Fruit fly (Drosophila melanogaster) whole organism, embryonic: ENCODE data around the gene Nup98-96.

Experiments
- Ada2b ChIP-seq: fragments of 200-800 bp; sonication (Bioruptor generic); IDR thresholded peaks from 2 replicates; pipeline ENCODE4 v1.3.6; 2022; ENCODE audit warnings: missing biosample characterization, missing genetic modification characterization
- Bdp1 ChIP-seq: fragments of 200-800 bp; sonication (Bioruptor generic); optimal IDR thresholded peaks from 3 replicates; lab custom pipeline; 2016; ENCODE audit warnings: missing biosample characterization, missing genetic modification characterization
- CG11247 ChIP-seq: fragments of 200-800 bp; sonication (Bioruptor generic); IDR thresholded peaks from 2 replicates; pipeline ENCODE4 v1.3.6; 2022; ENCODE audit warnings: missing biosample characterization, missing genetic modification characterization
- CG11456 ChIP-seq: fragments of 200-800 bp; sonication (Bioruptor generic); IDR thresholded peaks from 3 replicates; pipeline ENCODE4 v1.3.6; 2022; ENCODE audit warnings: missing biosample characterization, missing genetic modification characterization
- CG11504 ChIP-seq: fragments of 200-800 bp; sonication (Bioruptor generic); optimal IDR thresholded peaks from 3 replicates; lab custom pipeline; 2019; ENCODE audit warnings: missing biosample characterization, mild to moderate bottlenecking, missing genetic modification characterization, moderate library complexity
- CG12155 ChIP-seq: fragments of 200-800 bp; sonication (Bioruptor generic); optimal IDR thresholded peaks from 3 replicates; lab custom pipeline; 2016; ENCODE audit warnings: missing biosample characterization, missing genetic modification characterization
- CG12219 ChIP-seq: fragments of 200-800 bp; sonication (Bioruptor generic); optimal IDR thresholded peaks from 3 replicates; lab custom pipeline; 2018; ENCODE audit warnings: missing biosample characterization, mild to moderate bottlenecking, missing genetic modification characterization
- CG13287 ChIP-seq: fragments of 200-800 bp; sonication (Bioruptor generic); IDR thresholded peaks from 2 replicates; pipeline ENCODE4 v1.3.6; 2022; ENCODE audit warnings: missing biosample characterization, missing genetic modification characterization; ENCODE audit not compliant: partially characterized antibody
- CG14050 ChIP-seq: fragments of 200-800 bp; sonication (Bioruptor generic); IDR thresholded peaks from 3 replicates; pipeline ENCODE4 v1.3.6; 2022; ENCODE audit warnings: missing biosample characterization, missing genetic modification characterization
- CG15696 ChIP-seq: fragments of 200-800 bp; sonication (Bioruptor generic); optimal IDR thresholded peaks from 2 replicates; lab custom pipeline; 2019; ENCODE audit warnings: missing biosample characterization, mild to moderate bottlenecking, missing genetic modification characterization, moderate library complexity
- CG16815 ChIP-seq: fragments of 200-800 bp; sonication (Bioruptor generic); optimal IDR thresholded peaks from 3 replicates; lab custom pipeline; 2017; ENCODE audit warnings: missing biosample characterization, mild to moderate bottlenecking, missing genetic modification characterization
- CG18011 ChIP-seq: fragments of 200-800 bp; sonication (Bioruptor generic); optimal IDR thresholded peaks from 2 replicates; lab custom pipeline; 2017; ENCODE audit warnings: missing biosample characterization, missing genetic modification characterization, mild to moderate bottlenecking, moderate library complexity, missing genotype
- CG2116 ChIP-seq: fragments of 200-800 bp; sonication (Bioruptor generic); optimal IDR thresholded peaks from 3 replicates; lab custom pipeline; 2018; ENCODE audit warnings: missing biosample characterization, mild to moderate bottlenecking, missing genetic modification characterization
- CG4730 ChIP-seq: fragments of 200-800 bp; sonication (Bioruptor generic); IDR thresholded peaks from 2 replicates; pipeline ENCODE4 v1.3.6; 2022; ENCODE audit warnings: missing biosample characterization, missing genetic modification characterization
- CG8944 ChIP-seq: fragments of 200-800 bp; sonication (Bioruptor generic); optimal IDR thresholded peaks from 3 replicates; lab custom pipeline; 2016; ENCODE audit warnings: missing biosample characterization, missing genetic modification characterization
- Dfd ChIP-seq, 2 experiments: fragments of >200 bp; optimal IDR thresholded peaks; 2 replicates each; lab custom pipeline; 2017; ENCODE audit warnings: missing biosample characterization in 2 of 2, missing genetic modification characterization in 2 of 2
- Dp ChIP-seq: fragments of 200-800 bp; sonication (Bioruptor generic); optimal IDR thresholded peaks from 2 replicates; lab custom pipeline; 2018; ENCODE audit warnings: missing biosample characterization, mild to moderate bottlenecking, missing genetic modification characterization, moderate library complexity
- Dref ChIP-seq: fragments of 200-800 bp; sonication (Bioruptor generic); IDR thresholded peaks from 2 replicates; pipeline ENCODE4 v1.3.6; 2022; ENCODE audit warnings: missing biosample characterization, missing genetic modification characterization
- Elba2 ChIP-seq: fragments of 200-800 bp; sonication (Bioruptor generic); optimal IDR thresholded peaks from 3 replicates; lab custom pipeline; 2016; ENCODE audit warnings: missing biosample characterization, missing genetic modification characterization
- Ets65A ChIP-seq: fragments of 200-800 bp; sonication (Bioruptor generic); peaks from one replicate; lab custom pipeline; 2016; ENCODE audit warnings: missing biosample characterization, missing genetic modification characterization
- Ets97D ChIP-seq: fragments of 200-800 bp; sonication (Bioruptor generic); optimal IDR thresholded peaks from 3 replicates; lab custom pipeline; 2016; ENCODE audit warnings: missing biosample characterization, missing genetic modification characterization
- Hand ChIP-seq: fragments of 200-800 bp; sonication (Bioruptor generic); optimal IDR thresholded peaks from 2 replicates; lab custom pipeline; 2017; ENCODE audit warnings: mild to moderate bottlenecking, missing biosample characterization, missing genetic modification reagents, missing genetic modification characterization
- NC2α ChIP-seq: fragments of 200-800 bp; sonication (Bioruptor generic); optimal IDR thresholded peaks from 2 replicates; lab custom pipeline; 2016; ENCODE audit warnings: missing biosample characterization, missing genetic modification characterization
- Opbp ChIP-seq: fragments of 200-800 bp; sonication (Bioruptor generic); IDR thresholded peaks from 3 replicates; pipeline ENCODE4 v1.3.6; 2022; ENCODE audit warnings: missing biosample characterization, missing genetic modification characterization; ENCODE audit not compliant: partially characterized antibody
- Pdp1 ChIP-seq, 2 experiments: fragments of 200-800 bp; sonication (Bioruptor generic); optimal IDR thresholded peaks; 3 replicates each; lab custom pipeline; 2016; ENCODE audit warnings: missing biosample characterization in 2 of 2, missing genetic modification characterization in 2 of 2, mild to moderate bottlenecking in 1 of 2, moderate library complexity in 1 of 2
- Trl ChIP-seq, 3 experiments: fragments of >200 bp in 2 of 3; fragments of 200-800 bp in 1 of 3; sonication (Bioruptor generic) in 1 of 3; optimal IDR thresholded peaks; 2 replicates in 1 of 3; 3 replicates in 2 of 3; lab custom pipeline; 2016 to 2017; ENCODE audit warnings: missing biosample characterization in 1 of 3, missing genetic modification characterization in 1 of 3
- Usf ChIP-seq: fragments of 200-800 bp; sonication (Bioruptor generic); optimal IDR thresholded peaks from 2 replicates; lab custom pipeline; 2017; ENCODE audit warnings: missing genotype, missing biosample characterization, missing genetic modification characterization
- amos ChIP-seq: fragments of 200-800 bp; sonication (Bioruptor generic); IDR thresholded peaks from 2 replicates; pipeline ENCODE4 v1.3.6; 2022; ENCODE audit warnings: missing biosample characterization, missing genetic modification characterization; ENCODE audit not compliant: partially characterized antibody
- bab2 ChIP-seq: fragments of 200-800 bp; sonication (Bioruptor generic); optimal IDR thresholded peaks from 2 replicates; lab custom pipeline; 2016; ENCODE audit warnings: missing biosample characterization, missing genetic modification characterization
- corto ChIP-seq: fragments of 200-800 bp; sonication (Bioruptor generic); optimal IDR thresholded peaks from 2 replicates; lab custom pipeline; 2016; ENCODE audit warnings: missing biosample characterization, mild to moderate bottlenecking, missing genetic modification characterization, moderate library complexity
- croc ChIP-seq: fragments of 200-800 bp; sonication (Bioruptor generic); conservative IDR thresholded peaks from 3 replicates; pipeline ENCODE4 v1.3.6; 2022; ENCODE audit warnings: missing biosample characterization, missing genetic modification characterization
- crol ChIP-seq: fragments of 200-800 bp; sonication (Bioruptor generic); IDR thresholded peaks from 2 replicates; pipeline ENCODE4 v1.3.6; 2022; ENCODE audit warnings: missing biosample characterization, missing genetic modification characterization
- dimm ChIP-seq: fragments of 200-800 bp; sonication (Bioruptor generic); IDR thresholded peaks from 2 replicates; pipeline ENCODE4 v1.3.6; 2022; ENCODE audit warnings: missing biosample characterization, missing genetic modification characterization
- dm ChIP-seq: fragments of 200-800 bp; sonication (Bioruptor generic); optimal IDR thresholded peaks from 3 replicates; lab custom pipeline; 2016; ENCODE audit warnings: missing biosample characterization, missing genetic modification characterization
- gcm2 ChIP-seq: fragments of 200-800 bp; sonication (Bioruptor generic); optimal IDR thresholded peaks from 2 replicates; lab custom pipeline; 2016; ENCODE audit warnings: missing biosample characterization, missing genetic modification characterization
- her ChIP-seq: fragments of 200-800 bp; sonication (Bioruptor generic); optimal IDR thresholded peaks from 2 replicates; lab custom pipeline; 2016; ENCODE audit warnings: missing biosample characterization, missing genetic modification characterization
- kah ChIP-seq: fragments of 200-800 bp; sonication (Bioruptor generic); optimal IDR thresholded peaks from 2 replicates; lab custom pipeline; 2018; ENCODE audit warnings: missing biosample characterization, mild to moderate bottlenecking, missing genetic modification characterization
- ken ChIP-seq: fragments of 200-800 bp; sonication (Bioruptor generic); IDR thresholded peaks from 3 replicates; pipeline ENCODE4 v1.3.6; 2022; ENCODE audit warnings: missing biosample characterization, missing genetic modification characterization
- lab ChIP-seq: fragments of 200-800 bp; sonication (Bioruptor generic); optimal IDR thresholded peaks from 3 replicates; lab custom pipeline; 2017; ENCODE audit warnings: missing biosample characterization, missing genetic modification characterization, mild to moderate bottlenecking, moderate library complexity, missing genetic modification reagents
- maf-S ChIP-seq: fragments of 200-800 bp; sonication (Bioruptor generic); optimal IDR thresholded peaks from 2 replicates; lab custom pipeline; 2016; ENCODE audit warnings: missing biosample characterization, missing genetic modification characterization
- onecut ChIP-seq: fragments of 200-800 bp; sonication (Bioruptor generic); IDR thresholded peaks from 2 replicates; pipeline ENCODE4 v1.3.6; 2022; ENCODE audit warnings: missing biosample characterization, missing genetic modification characterization
- salm ChIP-seq: fragments of 200-800 bp; sonication (Bioruptor generic); optimal IDR thresholded peaks from 2 replicates; lab custom pipeline; 2018; ENCODE audit warnings: missing biosample characterization, mild to moderate bottlenecking, missing genetic modification characterization
- seq ChIP-seq: fragments of 200-800 bp; sonication (Bioruptor generic); IDR thresholded peaks from 2 replicates; pipeline ENCODE4 v1.3.6; 2022; ENCODE audit warnings: missing biosample characterization, missing genetic modification characterization
- sisA ChIP-seq: fragments of 200-800 bp; sonication (Bioruptor generic); IDR thresholded peaks from 2 replicates; pipeline ENCODE4 v1.3.6; 2022; ENCODE audit warnings: missing biosample characterization, missing genetic modification characterization
- so ChIP-seq: fragments of 200-800 bp; sonication (Bioruptor generic); IDR thresholded peaks from 3 replicates; pipeline ENCODE4 v1.3.6; 2022; ENCODE audit warnings: missing biosample characterization, missing genetic modification characterization
- ssp ChIP-seq: fragments of 200-800 bp; sonication (Bioruptor generic); IDR thresholded peaks from 2 replicates; pipeline ENCODE4 v1.3.6; 2022; ENCODE audit warnings: missing biosample characterization, missing genetic modification characterization
- wek ChIP-seq: fragments of 200-800 bp; sonication (Bioruptor generic); optimal IDR thresholded peaks from 3 replicates; lab custom pipeline; 2018; ENCODE audit warnings: missing biosample characterization, mild to moderate bottlenecking, missing genetic modification characterization, moderate library complexity
- z ChIP-seq: fragments of 200-800 bp; sonication (Bioruptor generic); IDR thresholded peaks from 3 replicates; pipeline ENCODE4 v1.3.6; 2022; ENCODE audit warnings: missing biosample characterization, missing genetic modification characterization

Gene Nup98-96

dm6 chr3R:23782456-23783402 lies 1.3 kb upstream of the Nup98-96 start (continued):
- TF ChIP-seq bab2 (GFP tag; lab: Kevin White, UChicago) (peak; percentile 78), CG11247 (GFP tag; lab: Robert Waterston, UW) (peak; percentile 63), gcm2 (peak; percentile 58), dm (GFP tag; lab: Kevin White, UChicago) (peak; percentile 79), CG4730 (peak; percentile 84), CG12155 (GFP tag; lab: Kevin White, UChicago) (peak; percentile 72), so (GFP tag; lab: Robert Waterston, UW) (0 out of 3 replicates have a peak, but pooled peaks have one; percentile 28), her (peak; percentile 50), dimm (GFP tag; lab: Robert Waterston, UW) (peak; percentile 56), CG11504 (tag; lab: Kevin White, UChicago) (peak; percentile 90), salm (tag; lab: Kevin White, UChicago) (peak; percentile 58), kah (GFP tag; lab: Kevin White, UChicago) (peak; percentile 55), CG15696 (peak; percentile 94), ken (peak; percentile 84; the same call in 2 of the 3 replicates), CG18011 (peak; percentile 52), Trl (optimal IDR thresholded peaks at IDR 0.05; lab: Kevin White, UChicago) (peak; percentile 44 to 72), Trl (GFP tag; optimal IDR thresholded peaks at IDR 0.05; lab: Kevin White, UChicago) (peak; percentile 66), Opbp (GFP tag; lab: Robert Waterston, UW) (no peak), z (GFP tag; lab: Robert Waterston, UW) (peak; percentile 88), maf-S (GFP tag; lab: Kevin White, UChicago) (peak; percentile 60), Elba2 (GFP tag; lab: Kevin White, UChicago) (peak; percentile 28), sisA (peak; percentile 89), CG2116 (GFP tag; lab: Kevin White, UChicago) (peak; percentile 49), crol (GFP tag; lab: Robert Waterston, UW) (peak; percentile 77), Ets65A (peak; percentile 99), Dref (GFP tag; lab: Robert Waterston, UW) (no peak), seq (peak; percentile 30; the same call in 1 of the 2 replicates), CG11456 (GFP tag; lab: Robert Waterston, UW) (0 out of 3 replicates have a peak, but pooled peaks have one; percentile 57), CG14050 (GFP tag; lab: Robert Waterston, UW) (peak; percentile 73), onecut (GFP tag; lab: Robert Waterston, UW) (peak; percentile 70), Dfd (GFP tag; optimal IDR thresholded peaks at IDR 0.05; lab: Kevin White, UChicago) (no peak), CG13287 (GFP tag; lab: Robert Waterston, UW) (no peak), CG8944 (GFP tag; lab: Kevin White, UChicago) (peak; percentile 73), Pdp1 (GFP tag; optimal IDR thresholded peaks at IDR 0.05; lab: Kevin White, UChicago) (peak; percentile 76 to 82), lab (peak; percentile 86), Bdp1 (peak; percentile 72), ssp (GFP tag; lab: Robert Waterston, UW) (peak; percentile 78), amos (GFP tag; lab: Robert Waterston, UW) (no peak), Ada2b (GFP tag; lab: Robert Waterston, UW) (peak; percentile 76), croc (peak; percentile 87), Hand (GFP tag; lab: Kevin White, UChicago) (no peak), CG12219 (peak; percentile 82), CG16815 (GFP tag; lab: Kevin White, UChicago) (peak; percentile 91), Ets97D (GFP tag; lab: Kevin White, UChicago) (peak; percentile 64), NC2α (GFP tag; lab: Kevin White, UChicago) (peak; percentile 56), corto (GFP tag; lab: Kevin White, UChicago) (peak; percentile 85), Dp (GFP tag; lab: Kevin White, UChicago) (no peak), wek (GFP tag; lab: Kevin White, UChicago) (peak; percentile 83), Usf (peak; percentile 84)
